Worm (Caenorhabditis elegans) whole organism, L2 larva: ENCODE measurements around the gene math-33.
"Not testable (repeated sequence)": the region's sequence is repeated elsewhere in the genome, so short reads cannot be mapped to it uniquely, and the experiment has no call there.

ENCODE experiments used
- C34F6.9 ChIP-seq: fragments of 150-350 bp; optimal IDR thresholded peaks from 2 replicates; lab custom pipeline; 2014; ENCODE audit warnings: missing biosample characterization, missing genetic modification characterization
- F13H6.1 ChIP-seq: sonication (generic microtip); optimal IDR thresholded peaks from 2 replicates; lab custom pipeline; 2016; ENCODE audit warnings: missing genetic modification characterization, missing compliant biosample characterization
- Y55F3AM.14 ChIP-seq: fragments of 200-800 bp; sonication (Bioruptor generic); optimal IDR thresholded peaks from 2 replicates; lab custom pipeline; 2018; ENCODE audit warnings: mild to moderate bottlenecking, missing genetic modification characterization, missing compliant biosample characterization
- ZK546.5 ChIP-seq: sonication (generic microtip); optimal IDR thresholded peaks from 2 replicates; lab custom pipeline; 2017; ENCODE audit warnings: missing biosample characterization, missing genetic modification characterization
- alr-1 ChIP-seq: fragments of 150-350 bp; optimal IDR thresholded peaks from 2 replicates; lab custom pipeline; 2014; ENCODE audit warnings: missing biosample characterization, missing genetic modification characterization
- aly-2 ChIP-seq: fragments of 150-350 bp; optimal IDR thresholded peaks from 2 replicates; lab custom pipeline; 2014; ENCODE audit warnings: missing biosample characterization, missing genetic modification characterization
- ama-1 ChIP-seq: fragments of 150-350 bp; optimal IDR thresholded peaks from 2 replicates; lab custom pipeline; 2018; ENCODE audit warnings: inconsistent platforms
- ceh-16 ChIP-seq: fragments of 150-350 bp; optimal IDR thresholded peaks from 2 replicates; lab custom pipeline; 2014; ENCODE audit warnings: missing biosample characterization, missing genetic modification characterization
- crh-2 ChIP-seq: sonication (generic microtip); optimal IDR thresholded peaks from 2 replicates; lab custom pipeline; 2017; ENCODE audit warnings: missing biosample characterization, missing genetic modification characterization
- dmd-4 ChIP-seq: sonication (generic microtip); optimal IDR thresholded peaks from 2 replicates; lab custom pipeline; 2017; ENCODE audit warnings: missing biosample characterization, missing genetic modification characterization
- egl-27 ChIP-seq: sonication (generic microtip); optimal IDR thresholded peaks from 3 replicates; lab custom pipeline; 2017; ENCODE audit warnings: missing biosample characterization, missing genetic modification reagents, missing genetic modification characterization
- elt-1 ChIP-seq: fragments of 150-350 bp; optimal IDR thresholded peaks from 2 replicates; lab custom pipeline; 2014; ENCODE audit warnings: missing biosample characterization, missing genetic modification characterization
- elt-3 ChIP-seq: sonication (generic microtip); optimal IDR thresholded peaks from 2 replicates; lab custom pipeline; 2017; ENCODE audit warnings: missing biosample characterization, missing genetic modification characterization
- gmeb-1 ChIP-seq: fragments of 150-350 bp; optimal IDR thresholded peaks from 2 replicates; lab custom pipeline; 2014; ENCODE audit warnings: missing biosample characterization, missing genetic modification characterization
- lin-13 ChIP-seq: fragments of 150-350 bp; optimal IDR thresholded peaks from 2 replicates; lab custom pipeline; 2014; ENCODE audit warnings: missing biosample characterization, missing genetic modification reagents, missing genetic modification characterization
- lin-39 ChIP-seq: fragments of 150-350 bp; optimal IDR thresholded peaks from 2 replicates; lab custom pipeline; 2014; ENCODE audit warnings: missing biosample characterization, missing genetic modification reagents, missing genetic modification characterization
- lsy-2 ChIP-seq, 2 experiments: fragments of 150-350 bp in 1 of 2; sonication (generic microtip) in 1 of 2; optimal IDR thresholded peaks; 2 replicates each; lab custom pipeline; 2014 to 2017; ENCODE audit warnings: missing biosample characterization in 2 of 2, missing genetic modification characterization in 2 of 2
- mab-5 ChIP-seq: fragments of 150-350 bp; optimal IDR thresholded peaks from 2 replicates; lab custom pipeline; 2014; ENCODE audit warnings: missing biosample characterization, missing genetic modification characterization
- mbf-1 ChIP-seq: sonication (generic microtip); optimal IDR thresholded peaks from 2 replicates; lab custom pipeline; 2017; ENCODE audit warnings: missing biosample characterization, missing genetic modification characterization
- mdl-1 ChIP-seq, 2 experiments: fragments of 150-350 bp in 1 of 2; sonication (generic microtip) in 1 of 2; optimal IDR thresholded peaks; 2 replicates each; lab custom pipeline; 2017; ENCODE audit warnings: missing biosample characterization in 2 of 2, missing genetic modification characterization in 2 of 2
- nhr-10 ChIP-seq: sonication (generic microtip); optimal IDR thresholded peaks from 2 replicates; lab custom pipeline; 2017; ENCODE audit warnings: missing biosample characterization, missing genetic modification characterization
- nhr-11 ChIP-seq: fragments of 150-350 bp; optimal IDR thresholded peaks from 2 replicates; lab custom pipeline; 2014; ENCODE audit warnings: missing biosample characterization, missing genetic modification characterization
- nhr-12 ChIP-seq: fragments of 150-350 bp; optimal IDR thresholded peaks from 2 replicates; lab custom pipeline; 2014; ENCODE audit warnings: missing biosample characterization, missing genetic modification characterization
- nhr-21 ChIP-seq: fragments of 150-350 bp; optimal IDR thresholded peaks from 2 replicates; lab custom pipeline; 2014; ENCODE audit warnings: missing biosample characterization, missing genetic modification characterization
- nhr-23 ChIP-seq: fragments of 150-350 bp; optimal IDR thresholded peaks from 2 replicates; lab custom pipeline; 2014; ENCODE audit warnings: missing biosample characterization, missing genetic modification reagents, missing genetic modification characterization
- nhr-77 ChIP-seq: fragments of 150-350 bp; optimal IDR thresholded peaks from 2 replicates; lab custom pipeline; 2014; ENCODE audit warnings: missing biosample characterization, missing genetic modification characterization
- sem-4 ChIP-seq: fragments of 150-350 bp; optimal IDR thresholded peaks from 2 replicates; lab custom pipeline; 2014; ENCODE audit warnings: missing biosample characterization, missing genetic modification reagents, missing genetic modification characterization
- skn-1 ChIP-seq: sonication (generic microtip); optimal IDR thresholded peaks from 2 replicates; lab custom pipeline; 2017; ENCODE audit warnings: missing biosample characterization, missing genetic modification characterization
- sma-3 ChIP-seq: sonication (generic microtip); optimal IDR thresholded peaks from 2 replicates; lab custom pipeline; 2016; ENCODE audit warnings: missing genetic modification reagents, missing genetic modification characterization, missing compliant biosample characterization
- sma-9 ChIP-seq, 2 experiments: fragments of 150-350 bp in 1 of 2; sonication (generic microtip) in 1 of 2; optimal IDR thresholded peaks; 2 replicates each; lab custom pipeline; 2014 to 2016; ENCODE audit warnings: missing genetic modification characterization in 2 of 2, mild to moderate bottlenecking in 1 of 2, missing biosample characterization in 1 of 2, missing compliant biosample characterization in 1 of 2, missing genetic modification reagents in 1 of 2, moderate library complexity in 1 of 2
- snpc-4 ChIP-seq: fragments of 150-350 bp; optimal IDR thresholded peaks from 2 replicates; lab custom pipeline; 2014; ENCODE audit warnings: missing biosample characterization, missing genetic modification characterization
- zag-1 ChIP-seq: fragments of 150-350 bp; optimal IDR thresholded peaks from 2 replicates; lab custom pipeline; 2014; ENCODE audit warnings: missing biosample characterization, missing genetic modification characterization
- ztf-1 ChIP-seq: fragments of 200-800 bp; sonication (Bioruptor generic); conservative IDR thresholded peaks from 2 replicates; pipeline ENCODE4 v1.3.6; 2022; ENCODE audit warnings: missing genetic modification characterization, missing compliant biosample characterization
- ztf-4 ChIP-seq: fragments of 150-350 bp; optimal IDR thresholded peaks from 2 replicates; lab custom pipeline; 2014; ENCODE audit warnings: missing biosample characterization, missing genetic modification characterization

math-33 gene

DNA sequence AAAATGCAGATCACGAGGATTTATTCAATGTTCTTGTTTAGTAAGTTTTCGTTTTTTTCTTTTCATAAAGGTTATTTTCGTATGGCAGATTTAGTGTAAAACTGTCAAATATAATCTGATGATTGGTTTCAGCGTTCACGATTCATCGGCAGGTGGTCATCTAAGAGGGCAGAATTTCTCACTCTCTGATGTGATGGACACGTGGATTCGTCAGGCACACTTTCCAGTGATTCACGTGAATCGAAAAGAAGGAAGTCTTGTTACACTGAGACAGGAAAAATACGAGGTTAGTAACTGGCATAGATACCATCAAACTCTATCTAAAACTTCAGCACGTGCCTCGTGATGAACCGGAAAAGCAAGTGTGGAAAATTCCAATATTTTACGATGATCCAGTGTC is 19.0 kb upstream of the math-33 start (continued):
- TF ChIP-seq Y55F3AM.14 (GFP tag; lab: Kevin White, UChicago) (no peak), ztf-4 (tag; lab: Kevin White, UChicago) (no peak), ztf-1 (GFP tag; lab: Robert Waterston, UW) (no peak), ZK546.5 (tag; lab: Kevin White, UChicago) (no peak), nhr-21 (no peak), ama-1 (lab: Kevin White, UChicago) (no peak), alr-1 (no peak), gmeb-1 (tag; lab: Kevin White, UChicago) (no peak), aly-2 (tag; lab: Kevin White, UChicago) (no peak), lsy-2 (tag; optimal IDR thresholded peaks at IDR 0.05; lab: Kevin White, UChicago) (no peak), elt-1 (tag; lab: Kevin White, UChicago) (no peak)

DNA sequence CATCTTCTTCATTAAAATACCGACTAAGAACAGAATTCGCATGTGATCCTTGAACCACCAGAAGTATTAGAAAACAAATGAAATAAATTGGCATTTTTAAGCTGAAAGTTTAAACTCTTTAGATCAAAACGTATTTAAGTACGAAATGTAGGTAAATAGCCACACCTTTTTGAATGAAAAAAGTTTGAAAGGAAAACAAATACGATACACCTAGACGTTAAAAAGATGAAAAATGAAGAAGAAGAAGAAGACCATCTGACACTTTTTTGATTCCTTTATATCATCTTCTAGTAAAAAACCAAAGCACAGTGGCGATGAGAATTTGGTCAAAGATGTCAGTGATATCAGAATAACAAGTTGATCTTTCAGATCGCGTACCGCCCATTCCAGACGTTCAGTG is 17.8 kb upstream of the math-33 start, which contains the start of gene Y42A5A.3:
Y42A5A.3 (minus strand) TSS at position 101 of the 400 bp plus-strand sequence.
- TF ChIP-seq Y55F3AM.14 (GFP tag; lab: Kevin White, UChicago) (no peak), ama-1 (lab: Kevin White, UChicago) (no peak), nhr-10 (tag; lab: Kevin White, UChicago) (no peak), egl-27 (tag; lab: Kevin White, UChicago) (no peak), F13H6.1 (tag; lab: Kevin White, UChicago) (no peak)

DNA sequence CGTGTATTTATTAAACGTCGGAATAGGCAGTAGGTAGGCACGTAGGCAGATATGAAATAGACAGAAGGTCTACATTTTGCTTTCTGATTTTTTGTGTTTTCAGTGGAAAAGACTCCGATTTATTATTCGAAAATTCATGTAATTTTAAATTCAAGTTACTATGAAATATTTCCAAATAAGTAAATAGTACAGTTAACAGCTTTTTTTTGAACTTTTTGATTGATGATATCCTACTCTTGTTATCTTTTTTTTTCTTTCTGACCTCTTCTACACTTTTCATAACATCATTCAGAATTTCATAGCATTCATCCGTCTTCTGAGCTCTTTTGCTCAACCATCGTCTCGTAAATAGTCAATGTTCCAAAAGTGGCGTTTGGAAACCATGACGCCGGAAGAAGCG is 15.1 kb upstream of the math-33 start, which contains the start of gene cdkl-1:
cdkl-1 (plus strand) TSS at position 301 of the 400 bp plus-strand sequence.
- no peak for TF ChIP-seq nhr-23 (tag; lab: Kevin White, UChicago)
- TF ChIP-seq snpc-4 (tag; lab: Kevin White, UChicago) = no peak
- no peak for TF ChIP-seq dmd-4 (tag; lab: Kevin White, UChicago)
- no peak for TF ChIP-seq lin-39 (tag; lab: Kevin White, UChicago)
- TF ChIP-seq nhr-77 = no peak
- TF ChIP-seq lin-13 (GFP tag; lab: Kevin White, UChicago) = no peak
- no peak for TF ChIP-seq lsy-2 (tag; optimal IDR thresholded peaks at IDR 0.05; lab: Kevin White, UChicago)
- TF ChIP-seq ztf-4 (tag; lab: Kevin White, UChicago) = no peak
- TF ChIP-seq C34F6.9 (tag; lab: Kevin White, UChicago) = no peak
- TF ChIP-seq alr-1 = no peak
- TF ChIP-seq nhr-11 (tag; lab: Kevin White, UChicago) = no peak
- no peak for TF ChIP-seq crh-2
- no peak for TF ChIP-seq zag-1
- TF ChIP-seq ztf-1 (GFP tag; lab: Robert Waterston, UW) = no peak
- TF ChIP-seq sma-9 (GFP tag; optimal IDR thresholded peaks at IDR 0.05; lab: Kevin White, UChicago) = no peak
- no peak for TF ChIP-seq sma-9 (tag; optimal IDR thresholded peaks at IDR 0.05; lab: Kevin White, UChicago)

DNA sequence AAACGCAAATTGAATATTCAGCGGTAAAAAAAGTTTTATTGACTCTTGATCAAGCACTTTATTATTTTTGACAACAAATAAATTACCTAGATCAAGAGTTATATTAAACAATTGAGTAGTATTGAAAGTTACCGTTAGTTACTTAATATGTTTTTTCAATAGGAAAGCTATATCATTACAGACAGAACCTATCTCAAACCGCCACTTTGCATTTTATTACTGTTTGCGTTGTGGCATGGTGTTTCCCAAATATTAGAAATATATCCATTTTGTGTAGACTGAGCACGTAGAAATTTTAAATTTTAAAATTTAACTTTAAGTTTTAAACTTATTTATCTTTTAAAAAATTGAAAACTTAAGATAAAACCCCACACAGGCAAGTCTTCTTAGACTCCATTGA is 9.3 kb upstream of the math-33 start:
- TF ChIP-seq sma-3 = no peak
- TF ChIP-seq C34F6.9 (tag; lab: Kevin White, UChicago) = no peak
- TF ChIP-seq mdl-1 (tag; optimal IDR thresholded peaks at IDR 0.05; lab: Kevin White, UChicago) = no peak
- no peak for TF ChIP-seq sem-4 (tag; lab: Kevin White, UChicago)
- no peak for TF ChIP-seq zag-1
- no peak for TF ChIP-seq elt-3 (tag; lab: Kevin White, UChicago)
- TF ChIP-seq F13H6.1 (tag; lab: Kevin White, UChicago) = no peak
- no peak for TF ChIP-seq mbf-1
- TF ChIP-seq ceh-16 (tag; lab: Kevin White, UChicago) = no peak
- TF ChIP-seq mab-5 (tag; lab: Kevin White, UChicago) = no peak
- TF ChIP-seq nhr-10 (tag; lab: Kevin White, UChicago) = no peak
- no peak for TF ChIP-seq dmd-4 (tag; lab: Kevin White, UChicago)
- no peak for TF ChIP-seq ztf-4 (tag; lab: Kevin White, UChicago)
- no peak for TF ChIP-seq skn-1 (tag; lab: Kevin White, UChicago)
- TF ChIP-seq nhr-11 (tag; lab: Kevin White, UChicago) = no peak
- no peak for TF ChIP-seq ZK546.5 (tag; lab: Kevin White, UChicago)
- TF ChIP-seq lsy-2 (tag; optimal IDR thresholded peaks at IDR 0.05; lab: Kevin White, UChicago) = no peak
- no peak for TF ChIP-seq crh-2

DNA sequence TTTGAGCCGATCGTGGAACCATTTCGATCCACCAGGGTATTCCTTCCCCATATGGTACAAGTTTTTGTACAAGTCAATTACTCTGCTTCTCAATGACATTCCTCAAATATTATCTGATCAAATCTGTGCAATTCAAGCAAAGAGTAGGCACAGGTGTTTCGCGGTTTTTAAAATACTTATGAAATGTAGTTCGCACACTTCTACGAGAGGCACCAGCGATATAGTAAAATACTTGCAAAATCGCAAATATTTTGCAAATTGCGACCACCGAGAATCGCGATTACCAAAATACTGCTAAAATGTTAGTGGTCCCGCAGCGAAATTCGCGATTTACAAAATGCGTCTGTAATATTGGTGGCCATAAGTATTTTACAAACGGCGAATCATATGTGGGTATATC is 4.1 kb upstream of the math-33 start, which contains the start of gene Y42A5A.5:
Y42A5A.5 (minus strand) TSS at position 101 of the 400 bp plus-strand sequence.
- not testable (repeated sequence) for TF ChIP-seq lsy-2 (tag; optimal IDR thresholded peaks at IDR 0.05; lab: Kevin White, UChicago); nhr-12 (tag; lab: Kevin White, UChicago); zag-1
